Worm (Caenorhabditis elegans) whole organism, mixed stage, embryonic: Measurements from ENCODE around the gene ttr-26.

Experiments
- blmp-1 ChIP-seq: fragments of 150-350 bp; optimal IDR thresholded peaks from 2 replicates; lab custom pipeline; 2014; ENCODE audit warnings: missing biosample characterization, missing genetic modification characterization
- ceh-83 ChIP-seq: fragments of 200-800 bp; sonication (Bioruptor generic); optimal IDR thresholded peaks from 2 replicates; lab custom pipeline; 2018; ENCODE audit warnings: mild to moderate bottlenecking, missing genetic modification characterization, missing compliant biosample characterization
- drap-1 ChIP-seq: fragments of 200-800 bp; sonication (Bioruptor generic); optimal IDR thresholded peaks from 3 replicates; lab custom pipeline; 2018; ENCODE audit warnings: mild to moderate bottlenecking, missing genetic modification characterization, missing compliant biosample characterization
- elt-1 ChIP-seq: sonication (generic microtip); optimal IDR thresholded peaks from 2 replicates; lab custom pipeline; 2017; ENCODE audit warnings: missing genetic modification characterization, mild to moderate bottlenecking, missing compliant biosample characterization, antibody characterized with exemption, moderate library complexity, borderline replicate concordance; ENCODE audit not compliant: insufficient read depth
- lsy-2 ChIP-seq: fragments of 150-350 bp; optimal IDR thresholded peaks from 2 replicates; lab custom pipeline; 2014; ENCODE audit warnings: missing biosample characterization, missing genetic modification characterization
- nhr-2 ChIP-seq: fragments of 150-350 bp; optimal IDR thresholded peaks from 2 replicates; lab custom pipeline; 2014; ENCODE audit warnings: missing biosample characterization, missing genetic modification characterization
- nhr-237 ChIP-seq: fragments of 150-350 bp; optimal IDR thresholded peaks from 2 replicates; lab custom pipeline; 2014; ENCODE audit warnings: missing biosample characterization, missing genetic modification characterization
- nhr-76 ChIP-seq: sonication (generic microtip); optimal IDR thresholded peaks from 2 replicates; lab custom pipeline; 2017; ENCODE audit warnings: missing biosample characterization, missing genetic modification characterization
- pha-4 ChIP-seq: fragments of 150-350 bp; optimal IDR thresholded peaks from 2 replicates; lab custom pipeline; 2018; ENCODE audit warnings: missing biosample characterization, missing genetic modification reagents, missing genetic modification characterization
- snpc-4 ChIP-seq: fragments of 150-350 bp; optimal IDR thresholded peaks from 2 replicates; lab custom pipeline; 2014; ENCODE audit warnings: missing biosample characterization, missing genetic modification characterization
- ztf-11 ChIP-seq: fragments of 150-350 bp; optimal IDR thresholded peaks from 2 replicates; lab custom pipeline; 2014; ENCODE audit warnings: missing biosample characterization, missing genetic modification characterization

- TF ChIP-seq snpc-4 (tag; lab: Kevin White, UChicago) (no peak), nhr-2 (no peak), ztf-11 (tag; lab: Kevin White, UChicago) (no peak), nhr-237 (no peak), blmp-1 (tag; lab: Kevin White, UChicago) (no peak), nhr-76 (tag; lab: Kevin White, UChicago) (no peak), lsy-2 (no peak), elt-1 (tag; lab: Kevin White, UChicago) (no peak), drap-1 (GFP tag; lab: Kevin White, UChicago) (no peak), ceh-83 (GFP tag; lab: Kevin White, UChicago) (no peak), pha-4 (tag; lab: Kevin White, UChicago) (no peak)
Measured at ce11 chrV:18581393-18582113, 21.5 kb upstream of the ttr-26 start.
